Worm (Caenorhabditis elegans) whole organism, mixed stage, embryonic: ENCODE data around the gene F31F6.2.

Source experiments
- M03D4.4 ChIP-seq: sonication (generic microtip); optimal IDR thresholded peaks from 2 replicates; lab custom pipeline; 2017; ENCODE audit warnings: mild to moderate bottlenecking, missing genetic modification characterization, missing compliant biosample characterization
- bed-3 ChIP-seq: fragments of 200-800 bp; sonication (Bioruptor generic); optimal IDR thresholded peaks from 3 replicates; lab custom pipeline; 2018; ENCODE audit warnings: mild to moderate bottlenecking, missing genetic modification characterization, moderate library complexity, missing compliant biosample characterization
- ceh-39 ChIP-seq: fragments of 150-350 bp; optimal IDR thresholded peaks from 2 replicates; lab custom pipeline; 2014; ENCODE audit warnings: missing biosample characterization, missing genetic modification characterization
- ceh-83 ChIP-seq: fragments of 200-800 bp; sonication (Bioruptor generic); optimal IDR thresholded peaks from 2 replicates; lab custom pipeline; 2018; ENCODE audit warnings: mild to moderate bottlenecking, missing genetic modification characterization, missing compliant biosample characterization
- ces-1 ChIP-seq: fragments of 150-350 bp; optimal IDR thresholded peaks from 2 replicates; lab custom pipeline; 2014; ENCODE audit warnings: missing biosample characterization, missing genetic modification reagents, missing genetic modification characterization
- cnd-1 ChIP-seq: fragments of 200-800 bp; sonication (Bioruptor generic); optimal IDR thresholded peaks from 2 replicates; lab custom pipeline; 2018; ENCODE audit warnings: mild to moderate bottlenecking, missing genetic modification characterization, missing compliant biosample characterization
- elt-1 ChIP-seq: sonication (generic microtip); optimal IDR thresholded peaks from 2 replicates; lab custom pipeline; 2017; ENCODE audit warnings: missing genetic modification characterization, mild to moderate bottlenecking, missing compliant biosample characterization, antibody characterized with exemption, moderate library complexity, borderline replicate concordance; ENCODE audit not compliant: insufficient read depth
- elt-3 ChIP-seq: fragments of 150-350 bp; optimal IDR thresholded peaks from 2 replicates; lab custom pipeline; 2014; ENCODE audit warnings: missing biosample characterization, missing genetic modification characterization
- flh-1 ChIP-seq: fragments of 200-800 bp; sonication (Bioruptor generic); optimal IDR thresholded peaks from 2 replicates; lab custom pipeline; 2018; ENCODE audit warnings: mild to moderate bottlenecking, missing genetic modification characterization, moderate library complexity, missing compliant biosample characterization
- ham-2 ChIP-seq: fragments of 200-800 bp; sonication (Bioruptor generic); optimal IDR thresholded peaks from 2 replicates; lab custom pipeline; 2018; ENCODE audit warnings: mild to moderate bottlenecking, missing genetic modification characterization, missing compliant biosample characterization
- hlh-1 ChIP-seq: fragments of 150-350 bp; optimal IDR thresholded peaks from 2 replicates; lab custom pipeline; 2014; ENCODE audit warnings: missing biosample characterization, missing genetic modification reagents, missing genetic modification characterization
- lin-13 ChIP-seq: fragments of 150-350 bp; optimal IDR thresholded peaks from 2 replicates; lab custom pipeline; 2014; ENCODE audit warnings: missing biosample characterization, missing genetic modification characterization
- lin-32 ChIP-seq: fragments of 200-800 bp; sonication (Bioruptor generic); optimal IDR thresholded peaks from 2 replicates; lab custom pipeline; 2018; ENCODE audit warnings: mild to moderate bottlenecking, missing genetic modification characterization, missing compliant biosample characterization
- lsy-2 ChIP-seq: fragments of 150-350 bp; optimal IDR thresholded peaks from 2 replicates; lab custom pipeline; 2014; ENCODE audit warnings: missing biosample characterization, missing genetic modification characterization
- mab-5 ChIP-seq: fragments of 150-350 bp; optimal IDR thresholded peaks from 2 replicates; lab custom pipeline; 2014; ENCODE audit warnings: missing biosample characterization, missing genetic modification characterization
- mep-1 ChIP-seq: fragments of 150-350 bp; optimal IDR thresholded peaks from 2 replicates; lab custom pipeline; 2017; ENCODE audit warnings: missing biosample characterization, missing genetic modification reagents, missing genetic modification characterization, inconsistent platforms
- mls-2 ChIP-seq: sonication (generic microtip); optimal IDR thresholded peaks from 2 replicates; lab custom pipeline; 2016; ENCODE audit warnings: mild to moderate bottlenecking, missing genetic modification characterization, moderate library complexity, missing compliant biosample characterization
- nhr-12 ChIP-seq: fragments of 150-350 bp; optimal IDR thresholded peaks from 2 replicates; lab custom pipeline; 2014; ENCODE audit warnings: missing biosample characterization, missing genetic modification characterization
- nhr-2 ChIP-seq: fragments of 150-350 bp; optimal IDR thresholded peaks from 2 replicates; lab custom pipeline; 2014; ENCODE audit warnings: missing biosample characterization, missing genetic modification characterization
- nhr-237 ChIP-seq: fragments of 150-350 bp; optimal IDR thresholded peaks from 2 replicates; lab custom pipeline; 2014; ENCODE audit warnings: missing biosample characterization, missing genetic modification characterization
- nhr-28 ChIP-seq: fragments of 150-350 bp; optimal IDR thresholded peaks from 2 replicates; lab custom pipeline; 2014; ENCODE audit warnings: missing biosample characterization, missing genetic modification characterization
- nhr-76 ChIP-seq: sonication (generic microtip); optimal IDR thresholded peaks from 2 replicates; lab custom pipeline; 2017; ENCODE audit warnings: missing biosample characterization, missing genetic modification characterization
- pha-4 ChIP-seq: fragments of 150-350 bp; optimal IDR thresholded peaks from 2 replicates; lab custom pipeline; 2018; ENCODE audit warnings: missing biosample characterization, missing genetic modification reagents, missing genetic modification characterization
- sem-2 ChIP-seq: fragments of 200-800 bp; sonication (Bioruptor generic); optimal IDR thresholded peaks from 2 replicates; lab custom pipeline; 2018; ENCODE audit warnings: mild to moderate bottlenecking, missing genetic modification characterization, missing compliant biosample characterization
- snpc-4 ChIP-seq: fragments of 150-350 bp; optimal IDR thresholded peaks from 2 replicates; lab custom pipeline; 2014; ENCODE audit warnings: missing biosample characterization, missing genetic modification characterization
- sptf-1 ChIP-seq: sonication (generic microtip); optimal IDR thresholded peaks from 2 replicates; lab custom pipeline; 2017; ENCODE audit warnings: mild to moderate bottlenecking, missing genetic modification characterization, moderate library complexity, missing compliant biosample characterization
- tbx-8 ChIP-seq: fragments of 200-800 bp; sonication (Bioruptor generic); optimal IDR thresholded peaks from 2 replicates; lab custom pipeline; 2018; ENCODE audit warnings: mild to moderate bottlenecking, missing genetic modification characterization, moderate library complexity, missing compliant biosample characterization
- unc-120 ChIP-seq: sonication (generic microtip); optimal IDR thresholded peaks from 2 replicates; lab custom pipeline; 2017; ENCODE audit warnings: missing genetic modification characterization, missing compliant biosample characterization; ENCODE audit not compliant: poor library complexity, severe bottlenecking
- unc-39 ChIP-seq: fragments of 150-350 bp; optimal IDR thresholded peaks from 2 replicates; lab custom pipeline; 2014; ENCODE audit warnings: missing biosample characterization, missing genetic modification characterization
- unc-62 ChIP-seq: fragments of 150-350 bp; optimal IDR thresholded peaks from 2 replicates; lab custom pipeline; 2014; ENCODE audit warnings: missing biosample characterization, missing genetic modification reagents, missing genetic modification characterization
- zip-8 ChIP-seq: fragments of 150-350 bp; optimal IDR thresholded peaks from 2 replicates; lab custom pipeline; 2014; ENCODE audit warnings: missing biosample characterization, missing genetic modification characterization
- ztf-11 ChIP-seq: fragments of 150-350 bp; optimal IDR thresholded peaks from 2 replicates; lab custom pipeline; 2014; ENCODE audit warnings: missing biosample characterization, missing genetic modification characterization

The F31F6.2 gene

DNA sequence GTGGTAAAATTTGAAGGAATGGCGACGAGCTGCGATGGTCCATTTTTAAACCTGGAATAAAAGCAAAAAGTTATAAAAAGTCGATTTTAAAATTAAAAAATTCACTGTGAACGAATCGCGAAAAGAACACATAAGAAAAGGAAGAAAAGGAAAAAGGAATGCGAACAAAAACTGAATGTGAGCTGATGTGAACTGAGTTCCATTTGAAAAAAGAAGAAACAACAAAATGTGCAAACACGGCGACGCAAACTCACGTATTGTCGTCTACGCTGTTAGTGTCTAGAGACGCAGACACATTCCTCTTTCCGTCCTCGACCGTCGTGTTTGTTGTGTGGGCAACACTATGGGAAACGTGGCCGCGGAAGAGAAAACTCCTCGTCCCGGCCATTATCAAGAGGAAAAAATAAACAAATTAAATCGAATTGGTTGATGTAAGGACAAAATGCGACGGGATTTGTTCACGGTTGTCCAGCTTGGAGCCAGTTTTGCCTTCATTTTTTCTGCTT lies 17.9 kb downstream of the F31F6.2 start, which contains the start of the genes C27C12.1 and C27C12.4:
Gene C27C12.1 (minus strand): TSS at position 51 of the 506 bp plus-strand sequence.
Gene C27C12.4 (plus strand): TSS at position 375 of the 506 bp plus-strand sequence.
- peak; percentile 66 for TF ChIP-seq nhr-237 (tag; lab: Kevin White, UChicago)
- TF ChIP-seq mep-1 (tag; lab: Kevin White, UChicago), result peak; percentile 73
- TF ChIP-seq ceh-83 (GFP tag; lab: Kevin White, UChicago), result no peak
- TF ChIP-seq ceh-39 (tag; lab: Kevin White, UChicago), result peak; percentile 56
- peak; percentile 35 for TF ChIP-seq unc-62
- peak; percentile 88 for TF ChIP-seq ces-1 (GFP tag; lab: Kevin White, UChicago)
- no peak for TF ChIP-seq elt-3 (tag; lab: Kevin White, UChicago)
- TF ChIP-seq bed-3 (GFP tag; lab: Kevin White, UChicago), result no peak
- TF ChIP-seq pha-4 (tag; lab: Kevin White, UChicago), result peak; percentile 86
- peak; percentile 55 for TF ChIP-seq lin-13 (tag; lab: Kevin White, UChicago)
- peak; percentile 45 for TF ChIP-seq hlh-1
- TF ChIP-seq lsy-2 (tag; lab: Kevin White, UChicago), result peak; percentile 64
- peak; percentile 24 for TF ChIP-seq cnd-1 (tag; lab: Kevin White, UChicago)
- peak; percentile 58 for TF ChIP-seq unc-120 (tag; lab: Kevin White, UChicago)

DNA sequence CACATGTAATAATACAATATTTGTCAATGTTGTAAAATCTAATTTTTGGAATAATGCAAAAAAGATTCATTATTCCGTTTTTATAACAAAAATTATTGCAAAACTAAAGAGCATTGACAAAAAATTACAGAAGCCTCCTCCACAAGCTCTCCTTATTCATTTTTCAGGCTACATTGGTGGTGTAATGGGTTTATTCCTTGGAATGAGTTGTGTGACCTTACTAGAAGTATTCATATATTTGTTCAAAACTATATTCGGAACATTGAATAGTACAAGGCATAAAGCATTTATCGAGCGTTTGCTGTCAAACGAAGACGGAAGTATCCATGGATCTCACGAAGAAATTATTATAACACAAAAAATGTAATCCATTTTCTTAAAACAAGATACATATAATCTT lies 19.8 kb downstream of the F31F6.2 start:
- TF ChIP-seq snpc-4 (tag; lab: Kevin White, UChicago) (no peak), nhr-237 (tag; lab: Kevin White, UChicago) (no peak), ham-2 (GFP tag; lab: Kevin White, UChicago) (no peak), hlh-1 (no peak), ces-1 (GFP tag; lab: Kevin White, UChicago) (no peak), lin-32 (GFP tag; lab: Kevin White, UChicago) (no peak), M03D4.4 (tag; lab: Kevin White, UChicago) (no peak), sem-2 (GFP tag; lab: Kevin White, UChicago) (no peak), ceh-39 (tag; lab: Kevin White, UChicago) (no peak), nhr-2 (tag; lab: Kevin White, UChicago) (no peak), tbx-8 (no peak), unc-62 (no peak), ztf-11 (no peak), mls-2 (no peak), flh-1 (no peak), mep-1 (tag; lab: Kevin White, UChicago) (no peak), mab-5 (tag; lab: Kevin White, UChicago) (no peak), sptf-1 (no peak), lin-13 (tag; lab: Kevin White, UChicago) (no peak), unc-39 (tag; lab: Kevin White, UChicago) (no peak)

DNA sequence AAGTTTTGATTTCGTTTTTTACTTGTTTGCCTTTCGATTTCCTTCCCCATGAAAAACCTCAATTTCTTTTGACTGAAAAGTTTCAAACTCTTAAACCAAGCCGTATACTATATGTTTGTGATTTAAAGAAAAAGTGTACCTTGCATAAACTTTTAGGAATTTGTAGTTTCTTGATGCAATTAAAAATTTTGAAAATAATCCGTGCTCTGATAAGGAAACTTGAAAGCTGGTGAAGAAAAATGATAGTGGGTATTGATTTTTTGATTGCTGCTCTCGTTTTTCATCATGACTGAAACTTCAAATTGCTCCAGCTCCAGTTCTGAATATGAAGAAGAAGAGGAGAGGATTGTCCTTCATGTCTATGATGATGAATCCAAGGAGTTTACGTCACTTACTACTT lies 22.6 kb downstream of the F31F6.2 start, which contains the start of gene acd-3:
Gene acd-3 (plus strand): TSS at position 222 of the 400 bp plus-strand sequence.
- TF ChIP-seq sem-2 (GFP tag; lab: Kevin White, UChicago), result no peak
- TF ChIP-seq elt-1 (tag; lab: Kevin White, UChicago), result no peak
- no peak for TF ChIP-seq zip-8 (tag; lab: Kevin White, UChicago)
- TF ChIP-seq lin-13 (tag; lab: Kevin White, UChicago), result no peak
- TF ChIP-seq lsy-2 (tag; lab: Kevin White, UChicago), result no peak
- TF ChIP-seq nhr-28 (tag; lab: Kevin White, UChicago), result no peak
- TF ChIP-seq ham-2 (GFP tag; lab: Kevin White, UChicago), result no peak
- no peak for TF ChIP-seq ceh-39 (tag; lab: Kevin White, UChicago)
- TF ChIP-seq mab-5 (tag; lab: Kevin White, UChicago), result no peak
- TF ChIP-seq nhr-76 (tag; lab: Kevin White, UChicago), result no peak
- no peak for TF ChIP-seq elt-3 (tag; lab: Kevin White, UChicago)
- no peak for TF ChIP-seq hlh-1

DNA sequence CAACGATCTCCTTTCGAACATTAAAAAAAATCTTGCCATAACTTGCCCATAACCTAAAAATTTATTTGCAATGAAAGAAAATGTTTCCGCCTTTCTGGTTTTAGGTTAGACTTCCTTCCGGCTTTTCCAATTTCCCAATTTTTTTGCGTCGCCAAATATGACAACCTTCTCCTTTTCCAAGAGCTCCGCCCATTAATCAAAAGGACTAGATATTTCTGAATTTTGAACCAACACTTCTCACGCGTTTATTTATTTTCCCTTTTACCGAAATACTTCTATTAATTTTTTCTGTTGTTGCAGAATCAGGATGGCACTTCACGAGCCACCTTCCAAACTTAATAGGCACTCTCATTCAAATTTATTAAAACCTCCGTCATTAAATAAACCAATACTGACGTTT lies 26.0 kb downstream of the F31F6.2 start, which contains the start of gene egrh-1:
Gene egrh-1 (plus strand): TSS at position 301 of the 400 bp plus-strand sequence.
- TF ChIP-seq nhr-12, result no peak
- TF ChIP-seq nhr-76 (tag; lab: Kevin White, UChicago), result no peak
- no peak for TF ChIP-seq lsy-2 (tag; lab: Kevin White, UChicago)
